Worm (Caenorhabditis elegans) whole organism, L1 larva: ENCODE results near the gene cutl-22.

Experiments used
- C16A3.4 ChIP-seq: fragments of 150-350 bp; optimal IDR thresholded peaks from 2 replicates; lab custom pipeline; 2014; ENCODE audit warnings: missing biosample characterization, missing genetic modification characterization
- efl-1 ChIP-seq, 4 experiments: fragments of 150-350 bp; optimal IDR thresholded peaks in 3 of 4; peaks in 1 of 4; 1 replicate in 1 of 4; 2 replicates in 3 of 4; lab custom pipeline; 2014; ENCODE audit warnings: missing biosample characterization in 2 of 4, missing genetic modification characterization in 2 of 4, missing genetic modification reagents in 2 of 4
- fkh-4 ChIP-seq: sonication (generic microtip); optimal IDR thresholded peaks from 2 replicates; lab custom pipeline; 2016; ENCODE audit warnings: missing compliant biosample characterization, missing genetic modification characterization, borderline replicate concordance
- jun-1 ChIP-seq: fragments of 150-350 bp; optimal IDR thresholded peaks from 2 replicates; lab custom pipeline; 2014; ENCODE audit warnings: missing biosample characterization, missing genetic modification reagents, missing genetic modification characterization
- lin-35 ChIP-seq, 2 experiments: fragments of 150-350 bp; optimal IDR thresholded peaks; 2 replicates each; lab custom pipeline; 2014; ENCODE audit warnings: missing biosample characterization in 2 of 2, missing genetic modification characterization in 2 of 2, missing genetic modification reagents in 2 of 2
- snpc-4 ChIP-seq: fragments of 150-350 bp; optimal IDR thresholded peaks from 2 replicates; lab custom pipeline; 2014; ENCODE audit warnings: missing biosample characterization, missing genetic modification characterization
- ztf-11 ChIP-seq, 2 experiments: sonication (generic microtip); optimal IDR thresholded peaks; 2 replicates each; lab custom pipeline; 2016 to 2017; ENCODE audit warnings: missing genetic modification characterization in 2 of 2, missing biosample characterization in 1 of 2, missing compliant biosample characterization in 1 of 2

- TF ChIP-seq C16A3.4 (tag; lab: Kevin White, UChicago) = no peak
- TF ChIP-seq efl-1 (optimal IDR thresholded peaks at IDR 0.05; lab: Kevin White, UChicago) = no peak
- TF ChIP-seq efl-1 (GFP tag; optimal IDR thresholded peaks at IDR 0.05 in 1 of 2; lab: Kevin White, UChicago) = no peak
- TF ChIP-seq lin-35 (GFP tag; optimal IDR thresholded peaks at IDR 0.05; lab: Kevin White, UChicago) = no peak
- TF ChIP-seq ztf-11 (tag; optimal IDR thresholded peaks at IDR 0.05; lab: Kevin White, UChicago) = no peak
- TF ChIP-seq fkh-4 (tag; lab: Kevin White, UChicago) = no peak
- TF ChIP-seq jun-1 (tag; lab: Kevin White, UChicago) = no peak
- TF ChIP-seq snpc-4 (tag; lab: Kevin White, UChicago) = no peak
Measured at ce11 chrV:1160716-1161115, 19.2 kb downstream of the cutl-22 start.
